Worm (Caenorhabditis elegans) whole organism, L1 larva: ENCODE data around the gene F42A10.9.

ENCODE experiments used
- aly-2 ChIP-seq: fragments of 150-350 bp; optimal IDR thresholded peaks from 2 replicates; lab custom pipeline; 2014; ENCODE audit warnings: missing biosample characterization, missing genetic modification characterization
- ama-1 ChIP-seq: fragments of 150-350 bp; optimal IDR thresholded peaks from 2 replicates; lab custom pipeline; 2014
- ceh-90 ChIP-seq: sonication (generic microtip); optimal IDR thresholded peaks from 2 replicates; lab custom pipeline; 2016; ENCODE audit warnings: missing genetic modification characterization, missing compliant biosample characterization
- ces-1 ChIP-seq: fragments of 150-350 bp; optimal IDR thresholded peaks from 2 replicates; lab custom pipeline; 2014; ENCODE audit warnings: missing biosample characterization, missing genetic modification reagents, missing genetic modification characterization
- dpl-1 ChIP-seq, 3 experiments: fragments of 150-350 bp in 2 of 3; sonication (generic microtip) in 1 of 3; optimal IDR thresholded peaks; 2 replicates each; lab custom pipeline; 2014 to 2017; ENCODE audit warnings: missing biosample characterization in 3 of 3, missing genetic modification characterization in 3 of 3, missing genetic modification reagents in 3 of 3
- efl-1 ChIP-seq, 4 experiments: fragments of 150-350 bp; optimal IDR thresholded peaks in 3 of 4; peaks in 1 of 4; 1 replicate in 1 of 4; 2 replicates in 3 of 4; lab custom pipeline; 2014; ENCODE audit warnings: missing biosample characterization in 2 of 4, missing genetic modification characterization in 2 of 4, missing genetic modification reagents in 2 of 4
- efl-3 ChIP-seq: fragments of 200-800 bp; sonication (Bioruptor generic); optimal IDR thresholded peaks from 2 replicates; lab custom pipeline; 2018; ENCODE audit warnings: mild to moderate bottlenecking, missing genetic modification characterization, missing compliant biosample characterization
- egl-13 ChIP-seq: sonication (generic microtip); optimal IDR thresholded peaks from 2 replicates; lab custom pipeline; 2016; ENCODE audit warnings: missing genotype, missing genetic modification reagents, missing genetic modification characterization, missing compliant biosample characterization
- elt-2 ChIP-seq: sonication (generic microtip); optimal IDR thresholded peaks from 2 replicates; lab custom pipeline; 2016; ENCODE audit warnings: missing genetic modification characterization, mild to moderate bottlenecking, inconsistent platforms, missing compliant biosample characterization, missing genetic modification reagents
- elt-3 ChIP-seq, 6 experiments: fragments of 150-350 bp in 1 of 6; sonication (generic microtip); optimal IDR thresholded peaks; 2 replicates each; lab custom pipeline; 2017 to 2018; ENCODE audit warnings: missing biosample characterization in 6 of 6, missing genetic modification characterization in 6 of 6, inconsistent platforms in 1 of 6
- fkh-8 ChIP-seq: sonication (generic microtip); optimal IDR thresholded peaks from 2 replicates; lab custom pipeline; 2016; ENCODE audit warnings: mild to moderate bottlenecking, missing genetic modification characterization, missing compliant biosample characterization
- hlh-17 ChIP-seq: fragments of 200-800 bp; sonication (Bioruptor generic); optimal IDR thresholded peaks from 2 replicates; lab custom pipeline; 2018; ENCODE audit warnings: missing genetic modification characterization, mild to moderate bottlenecking, missing compliant biosample characterization, moderate library complexity, borderline replicate concordance
- irx-1 ChIP-seq: sonication (generic microtip); optimal IDR thresholded peaks from 2 replicates; lab custom pipeline; 2016; ENCODE audit warnings: missing genetic modification characterization, missing compliant biosample characterization
- jun-1 ChIP-seq: fragments of 150-350 bp; optimal IDR thresholded peaks from 2 replicates; lab custom pipeline; 2014; ENCODE audit warnings: missing biosample characterization, missing genetic modification reagents, missing genetic modification characterization
- lin-13 ChIP-seq: fragments of 150-350 bp; optimal IDR thresholded peaks from 2 replicates; lab custom pipeline; 2014; ENCODE audit warnings: missing biosample characterization, missing genetic modification reagents, missing genetic modification characterization
- lin-14 ChIP-seq: fragments of 200-800 bp; sonication (Bioruptor generic); optimal IDR thresholded peaks from 2 replicates; lab custom pipeline; 2018; ENCODE audit warnings: mild to moderate bottlenecking, missing genetic modification characterization, moderate library complexity, missing compliant biosample characterization
- lin-35 ChIP-seq, 2 experiments: fragments of 150-350 bp; optimal IDR thresholded peaks; 2 replicates each; lab custom pipeline; 2014; ENCODE audit warnings: missing biosample characterization in 2 of 2, missing genetic modification characterization in 2 of 2, missing genetic modification reagents in 2 of 2
- lsy-2 ChIP-seq, 2 experiments: fragments of 150-350 bp; optimal IDR thresholded peaks; 2 replicates each; lab custom pipeline; 2014; ENCODE audit warnings: missing biosample characterization in 2 of 2, missing genetic modification characterization in 2 of 2
- mab-9 ChIP-seq: fragments of 200-800 bp; sonication (Bioruptor generic); IDR thresholded peaks from 2 replicates; pipeline ENCODE4 v1.3.6; 2022; ENCODE audit warnings: missing genetic modification reagents, missing genetic modification characterization, missing compliant biosample characterization
- mdl-1 ChIP-seq, 2 experiments: fragments of 150-350 bp; optimal IDR thresholded peaks; 2 replicates each; lab custom pipeline; 2014 to 2017; ENCODE audit warnings: missing biosample characterization in 2 of 2, missing genetic modification characterization in 2 of 2, inconsistent platforms in 1 of 2
- nhr-11 ChIP-seq: fragments of 150-350 bp; optimal IDR thresholded peaks from 2 replicates; lab custom pipeline; 2014; ENCODE audit warnings: missing biosample characterization, missing genetic modification characterization
- nhr-20 ChIP-seq: sonication (generic microtip); optimal IDR thresholded peaks from 2 replicates; lab custom pipeline; 2016; ENCODE audit warnings: mild to moderate bottlenecking, missing genetic modification characterization, missing compliant biosample characterization
- nhr-28 ChIP-seq: fragments of 150-350 bp; optimal IDR thresholded peaks from 2 replicates; lab custom pipeline; 2014; ENCODE audit warnings: missing biosample characterization, missing genetic modification characterization
- nhr-47 ChIP-seq: sonication (generic microtip); optimal IDR thresholded peaks from 2 replicates; lab custom pipeline; 2016; ENCODE audit warnings: mild to moderate bottlenecking, missing genetic modification characterization, moderate library complexity, missing compliant biosample characterization
- nhr-71 ChIP-seq: sonication (generic microtip); optimal IDR thresholded peaks from 2 replicates; lab custom pipeline; 2016; ENCODE audit warnings: mild to moderate bottlenecking, missing genetic modification characterization, moderate library complexity, missing compliant biosample characterization
- nhr-76 ChIP-seq: sonication (generic microtip); optimal IDR thresholded peaks from 2 replicates; lab custom pipeline; 2017; ENCODE audit warnings: missing biosample characterization, missing genetic modification characterization
- nhr-84 ChIP-seq: sonication (generic microtip); optimal IDR thresholded peaks from 2 replicates; lab custom pipeline; 2017; ENCODE audit warnings: missing biosample characterization, missing genetic modification characterization
- nhr-85 ChIP-seq: sonication (generic microtip); peaks from one replicate; lab custom pipeline; 2016; ENCODE audit warnings: missing genetic modification characterization, inconsistent platforms, missing compliant biosample characterization
- nhr-90 ChIP-seq: sonication (generic microtip); optimal IDR thresholded peaks from 2 replicates; lab custom pipeline; 2016; ENCODE audit warnings: mild to moderate bottlenecking, missing genetic modification characterization, missing compliant biosample characterization; ENCODE audit not compliant: poor library complexity
- pag-3 ChIP-seq: sonication (generic microtip); optimal IDR thresholded peaks from 2 replicates; lab custom pipeline; 2017; ENCODE audit warnings: missing genetic modification characterization, mild to moderate bottlenecking, missing compliant biosample characterization, antibody characterized with exemption, borderline replicate concordance; ENCODE audit not compliant: insufficient read depth
- pqm-1 ChIP-seq: sonication (generic microtip); optimal IDR thresholded peaks from 3 replicates; lab custom pipeline; 2017; ENCODE audit warnings: missing biosample characterization, missing genetic modification characterization
- sox-4 ChIP-seq: sonication (generic microtip); optimal IDR thresholded peaks from 2 replicates; lab custom pipeline; 2016; ENCODE audit warnings: missing genetic modification characterization, missing compliant biosample characterization
- sup-37 ChIP-seq: fragments of 200-800 bp; sonication (Bioruptor generic); optimal IDR thresholded peaks from 2 replicates; lab custom pipeline; 2018; ENCODE audit warnings: mild to moderate bottlenecking, missing genetic modification characterization, missing compliant biosample characterization
- tlp-1 ChIP-seq: fragments of 150-350 bp; optimal IDR thresholded peaks from 2 replicates; lab custom pipeline; 2014; ENCODE audit warnings: missing biosample characterization, missing genetic modification characterization
- unc-62 ChIP-seq: fragments of 150-350 bp; optimal IDR thresholded peaks from 2 replicates; lab custom pipeline; 2014; ENCODE audit warnings: missing biosample characterization, missing genetic modification reagents, missing genetic modification characterization
- unc-98 ChIP-seq: fragments of 200-800 bp; sonication (Bioruptor generic); IDR thresholded peaks from 2 replicates; pipeline ENCODE4 v1.3.6; 2022; ENCODE audit warnings: missing genetic modification characterization, missing compliant biosample characterization
- ztf-11 ChIP-seq, 2 experiments: sonication (generic microtip); optimal IDR thresholded peaks; 2 replicates each; lab custom pipeline; 2016 to 2017; ENCODE audit warnings: missing genetic modification characterization in 2 of 2, missing biosample characterization in 1 of 2, missing compliant biosample characterization in 1 of 2

F42A10.9 gene

ce11 chrIII:6178586-6178985, 14.2 kb downstream of the F42A10.9 start, which contains the start of gene F42A10.7:
F42A10.7 (minus strand) TSS chrIII:6178686.
- TF ChIP-seq nhr-47 (tag; lab: Kevin White, UChicago) (no peak), sox-4 (tag; lab: Kevin White, UChicago) (no peak), sup-37 (no peak), ceh-90 (tag; lab: Kevin White, UChicago) (no peak), nhr-76 (tag; lab: Kevin White, UChicago) (no peak), fkh-8 (tag; lab: Kevin White, UChicago) (no peak), jun-1 (no peak), nhr-28 (tag; lab: Kevin White, UChicago) (no peak), egl-13 (tag; lab: Kevin White, UChicago) (no peak), pqm-1 (tag; lab: Kevin White, UChicago) (no peak), efl-1 (optimal IDR thresholded peaks at IDR 0.05; lab: Kevin White, UChicago) (no peak), efl-1 (GFP tag; optimal IDR thresholded peaks at IDR 0.05 in 1 of 2; lab: Kevin White, UChicago) (no peak), unc-98 (GFP tag; lab: Robert Waterston, UW) (no peak)

- TF ChIP-seq elt-2 (tag; lab: Kevin White, UChicago): peak; percentile 95
- no peak for TF ChIP-seq nhr-90
- no peak for TF ChIP-seq efl-1 (optimal IDR thresholded peaks at IDR 0.05; lab: Kevin White, UChicago)
- TF ChIP-seq efl-1 (GFP tag; optimal IDR thresholded peaks at IDR 0.05 in 1 of 2; lab: Kevin White, UChicago): peak in 1 of 2 experiments; percentile 76
- TF ChIP-seq lin-35 (GFP tag; optimal IDR thresholded peaks at IDR 0.05; lab: Kevin White, UChicago): peak in 1 of 2 experiments; percentile 5
- peak in 1 of 2 experiments; percentile 49 for TF ChIP-seq mdl-1 (tag; optimal IDR thresholded peaks at IDR 0.05; lab: Kevin White, UChicago)
- peak; percentile 21 for TF ChIP-seq nhr-71 (tag; lab: Kevin White, UChicago)
- peak; percentile 44 for TF ChIP-seq nhr-20 (tag; lab: Kevin White, UChicago)
- TF ChIP-seq elt-3 (tag; optimal IDR thresholded peaks at IDR 0.05; lab: Kevin White, UChicago): no peak
- no peak for TF ChIP-seq mab-9 (GFP tag; lab: Robert Waterston, UW)
These were observed 14.7 kb downstream of the F42A10.9 start for ce11 chrIII:6179062-6179461.

- TF ChIP-seq ceh-90 (tag; lab: Kevin White, UChicago) (no peak), mdl-1 (tag; optimal IDR thresholded peaks at IDR 0.05; lab: Kevin White, UChicago) (no peak), aly-2 (no peak), irx-1 (tag; lab: Kevin White, UChicago) (no peak), sox-4 (tag; lab: Kevin White, UChicago) (no peak), lin-35 (GFP tag; optimal IDR thresholded peaks at IDR 0.05; lab: Kevin White, UChicago) (peak in 1 of 2 experiments; percentile 50), fkh-8 (tag; lab: Kevin White, UChicago) (no peak), elt-2 (tag; lab: Kevin White, UChicago) (peak; percentile 96), tlp-1 (no peak), lsy-2 (tag; optimal IDR thresholded peaks at IDR 0.05; lab: Kevin White, UChicago) (no peak), efl-1 (optimal IDR thresholded peaks at IDR 0.05; lab: Kevin White, UChicago) (no peak), efl-1 (GFP tag; optimal IDR thresholded peaks at IDR 0.05 in 1 of 2; lab: Kevin White, UChicago) (no peak), nhr-85 (peak; percentile 32), nhr-47 (tag; lab: Kevin White, UChicago) (no peak), efl-3 (GFP tag; lab: Kevin White, UChicago) (no peak), nhr-84 (no peak), hlh-17 (no peak), lin-14 (peak; percentile 31), nhr-90 (peak; percentile 1), nhr-71 (tag; lab: Kevin White, UChicago) (peak; percentile 37), nhr-11 (tag; lab: Kevin White, UChicago) (no peak), nhr-76 (tag; lab: Kevin White, UChicago) (no peak), nhr-28 (tag; lab: Kevin White, UChicago) (no peak), ces-1 (no peak), lin-13 (no peak), ztf-11 (tag; optimal IDR thresholded peaks at IDR 0.05; lab: Kevin White, UChicago) (no peak), egl-13 (tag; lab: Kevin White, UChicago) (no peak), nhr-20 (tag; lab: Kevin White, UChicago) (peak; percentile 31), pag-3 (tag; lab: Kevin White, UChicago) (no peak), dpl-1 (GFP tag; optimal IDR thresholded peaks at IDR 0.05; lab: Kevin White, UChicago) (no peak), unc-62 (no peak), ama-1 (lab: Kevin White, UChicago) (no peak), elt-3 (tag; optimal IDR thresholded peaks at IDR 0.05; lab: Kevin White, UChicago) (no peak)
These were observed 15.9 kb downstream of the F42A10.9 start for ce11 chrIII:6180294-6180693.
